Fruit fly (Drosophila melanogaster): ENCODE data around the gene CG12237.

CG12237 gene

dm6 chrX:19642819-19643504 is at the start of gene CG12237, which contains the start of gene Sec61gamma (continued):
- TF ChIP-seq org-1 (GFP tag; optimal IDR thresholded peaks at IDR 0.05) (no peak), hth (optimal IDR thresholded peaks at IDR 0.05) (no peak), repo (GFP tag; optimal IDR thresholded peaks at IDR 0.05) (no peak), CG7556 (GFP tag; optimal IDR thresholded peaks at IDR 0.05) (no peak)

dm6 chrX:19690050-19690449 is 47.4 kb upstream of the CG12237 start:
- peak; percentile 61 to 66 for TF ChIP-seq Trl (optimal IDR thresholded peaks at IDR 0.05)
- TF ChIP-seq Trl (GFP tag; optimal IDR thresholded peaks at IDR 0.05), result no peak
- TF ChIP-seq CG15514 (GFP tag; optimal IDR thresholded peaks at IDR 0.05), result no peak
- TF ChIP-seq Dll (GFP tag; IDR thresholded peaks at IDR 0.05; ENCODE audit: partially characterized antibody), result 0 out of 4 replicates have a peak, but pooled peaks have one; percentile 19
- no peak for TF ChIP-seq otp (GFP tag; IDR thresholded peaks at IDR 0.05)
- TF ChIP-seq CG31388 (GFP tag; optimal IDR thresholded peaks at IDR 0.05), result no peak

- peak; percentile 83 for TF ChIP-seq Ets65A (GFP tag)
- TF ChIP-seq fd64A (GFP tag; optimal IDR thresholded peaks at IDR 0.05), result no peak
Observed at dm6 chrX:19688848-19689247, 46.2 kb upstream of the CG12237 start, which contains the start of gene CG14227. Gene CG14227, minus strand, starts transcription at chrX:19688948.

DNA sequence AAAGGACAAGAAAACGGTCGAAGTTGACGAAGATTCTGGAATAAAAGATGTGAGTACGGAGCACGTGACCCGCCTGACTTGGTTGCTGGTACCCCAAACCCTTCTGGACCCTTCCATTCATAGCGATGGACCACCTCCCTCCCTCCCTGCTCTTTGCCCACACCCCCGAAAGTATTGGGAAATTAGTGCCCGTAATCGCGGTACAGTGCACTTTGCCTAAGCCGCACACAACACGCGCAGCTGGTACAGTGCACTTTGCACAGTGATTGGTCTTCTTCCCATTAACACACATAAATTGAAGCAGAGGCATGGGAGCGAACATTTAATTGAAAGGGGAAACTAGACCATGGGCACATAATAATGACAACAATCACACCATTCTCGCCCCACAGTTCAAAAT is 41.4 kb upstream of the CG12237 start:
- TF ChIP-seq grau (tag; optimal IDR thresholded peaks at IDR 0.05) (peak; percentile 86), crol (GFP tag; IDR thresholded peaks at IDR 0.05) (peak; percentile 75), ara (GFP tag; IDR thresholded peaks at IDR 0.05) (0 out of 2 replicates have a peak, but pooled peaks have one; percentile 37), tio (GFP tag; optimal IDR thresholded peaks at IDR 0.05) (no peak), otp (GFP tag; IDR thresholded peaks at IDR 0.05) (no peak), row (GFP tag; IDR thresholded peaks at IDR 0.05) (peak; percentile 23; the same call in 1 of the 3 replicates), CG14050 (GFP tag; IDR thresholded peaks at IDR 0.05) (no peak), CG15073 (GFP tag; optimal IDR thresholded peaks at IDR 0.05) (no peak), Optix (GFP tag; IDR thresholded peaks at IDR 0.05) (0 out of 3 replicates have a peak, but pooled peaks have one; percentile 27), CG17829 (tag; optimal IDR thresholded peaks at IDR 0.05) (no peak), ranshi (GFP tag; IDR thresholded peaks at IDR 0.05) (peak; percentile 24; the same call in 1 of the 2 replicates)

DNA sequence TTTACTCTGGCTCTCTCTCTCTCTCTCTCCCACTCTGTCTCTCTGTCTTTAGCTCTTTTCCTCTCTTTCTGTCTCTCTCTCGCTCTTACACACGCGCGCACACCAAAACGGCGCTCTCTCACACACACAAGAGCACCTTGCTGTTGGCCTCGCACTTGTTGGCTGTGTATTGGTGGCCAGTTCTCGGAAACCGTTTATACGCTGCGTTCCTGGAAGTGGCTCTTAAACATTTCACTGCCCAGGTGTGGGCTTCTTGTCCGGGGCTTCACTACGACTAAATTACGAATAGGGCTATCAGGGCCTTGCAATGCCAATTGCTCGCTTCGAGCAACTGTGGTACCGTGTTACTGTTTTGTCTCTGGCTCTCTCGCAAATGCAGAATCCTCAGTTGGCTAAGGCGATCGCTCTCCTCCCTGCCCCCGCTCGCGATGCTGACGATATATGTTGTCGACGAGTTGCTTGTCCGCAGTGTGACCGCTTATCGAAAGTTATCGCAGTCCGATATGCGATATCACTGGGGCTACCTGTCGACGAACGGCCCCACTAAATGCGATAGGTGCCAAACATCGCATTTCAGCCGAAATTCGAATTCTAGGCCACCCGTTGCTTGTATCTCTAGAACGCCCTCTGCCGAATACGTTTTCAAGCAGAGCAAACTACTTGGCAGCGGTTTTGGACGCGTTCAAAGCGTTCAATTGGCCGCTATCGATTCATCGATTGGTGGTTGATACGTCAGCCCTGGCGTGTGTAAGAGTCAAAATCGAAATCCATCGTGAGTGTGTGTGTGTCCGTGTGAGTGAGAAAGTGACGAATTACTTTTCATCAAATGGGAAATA is 40.6 kb upstream of the CG12237 start, which contains the start of the genes dome and Ubqn:
Gene dome (minus strand): TSS at position 479 of the 836 bp plus-strand sequence.
Gene Ubqn (plus strand): TSS at position 769 of the 836 bp plus-strand sequence.
- no peak for TF ChIP-seq cad (GFP tag; optimal IDR thresholded peaks at IDR 0.05)
- no peak for TF ChIP-seq psq (GFP tag; optimal IDR thresholded peaks at IDR 0.05)
- peak; percentile 58 for TF ChIP-seq CG10267 (tag; optimal IDR thresholded peaks at IDR 0.05)
- TF ChIP-seq NFAT (GFP tag; IDR thresholded peaks at IDR 0.05), result peak; percentile 3; the same call in 1 of the 2 replicates
- TF ChIP-seq CG6683 (GFP tag; optimal IDR thresholded peaks at IDR 0.05), result no peak
- TF ChIP-seq ATbp (GFP tag; optimal IDR thresholded peaks at IDR 0.05), result no peak
- no peak for TF ChIP-seq CG5953 (GFP tag; IDR thresholded peaks at IDR 0.05)
- no peak for TF ChIP-seq CG4730 (GFP tag; IDR thresholded peaks at IDR 0.05)
- peak; percentile 79; the same call in 2 of the 3 replicates for TF ChIP-seq Opbp (GFP tag; IDR thresholded peaks at IDR 0.05; ENCODE audit: partially characterized antibody)
- TF ChIP-seq CG9437 (GFP tag; optimal IDR thresholded peaks at IDR 0.05), result no peak
- TF ChIP-seq Hmr (GFP tag; optimal IDR thresholded peaks at IDR 0.05), result peak; percentile 22
- TF ChIP-seq CG11696 (GFP tag; IDR thresholded peaks at IDR 0.05), result no peak
- no peak for TF ChIP-seq Dfd (GFP tag; optimal IDR thresholded peaks at IDR 0.05)
- no peak for TF ChIP-seq CG31224 (GFP tag; IDR thresholded peaks at IDR 0.05)
- TF ChIP-seq CG12104 (GFP tag; optimal IDR thresholded peaks at IDR 0.05), result no peak
- peak; percentile 83 for TF ChIP-seq CG8478 (optimal IDR thresholded peaks at IDR 0.05)
- no peak for TF ChIP-seq CG10366 (GFP tag; IDR thresholded peaks at IDR 0.05)
- TF ChIP-seq CG1529 (GFP tag; optimal IDR thresholded peaks at IDR 0.05), result no peak
- TF ChIP-seq sug (tag; optimal IDR thresholded peaks at IDR 0.05), result peak; percentile 74
- no peak for TF ChIP-seq fd3F (GFP tag; optimal IDR thresholded peaks at IDR 0.05)
- no peak for TF ChIP-seq br (optimal IDR thresholded peaks at IDR 0.05)
- no peak for TF ChIP-seq Atf6 (GFP tag; IDR thresholded peaks at IDR 0.05)

Data from whole organism, embryonic.